Fruit fly (Drosophila melanogaster) ovary, adult (tissue): Measurements from ENCODE around the gene CG12289.

Experiments
- CG17801 ChIP-seq: fragments of 200-800 bp; optimal IDR thresholded peaks from 2 replicates; lab custom pipeline; 2019; ENCODE audit warnings: missing biosample characterization, mild to moderate bottlenecking, missing genetic modification characterization, moderate library complexity; ENCODE audit not compliant: partially characterized antibody

CG12289 gene

dm6 chr3L:11410505-11410904 lies 47.8 kb downstream of the CG12289 start:
- no peak for TF ChIP-seq CG17801 (GFP tag; lab: Kevin White, UChicago)

DNA sequence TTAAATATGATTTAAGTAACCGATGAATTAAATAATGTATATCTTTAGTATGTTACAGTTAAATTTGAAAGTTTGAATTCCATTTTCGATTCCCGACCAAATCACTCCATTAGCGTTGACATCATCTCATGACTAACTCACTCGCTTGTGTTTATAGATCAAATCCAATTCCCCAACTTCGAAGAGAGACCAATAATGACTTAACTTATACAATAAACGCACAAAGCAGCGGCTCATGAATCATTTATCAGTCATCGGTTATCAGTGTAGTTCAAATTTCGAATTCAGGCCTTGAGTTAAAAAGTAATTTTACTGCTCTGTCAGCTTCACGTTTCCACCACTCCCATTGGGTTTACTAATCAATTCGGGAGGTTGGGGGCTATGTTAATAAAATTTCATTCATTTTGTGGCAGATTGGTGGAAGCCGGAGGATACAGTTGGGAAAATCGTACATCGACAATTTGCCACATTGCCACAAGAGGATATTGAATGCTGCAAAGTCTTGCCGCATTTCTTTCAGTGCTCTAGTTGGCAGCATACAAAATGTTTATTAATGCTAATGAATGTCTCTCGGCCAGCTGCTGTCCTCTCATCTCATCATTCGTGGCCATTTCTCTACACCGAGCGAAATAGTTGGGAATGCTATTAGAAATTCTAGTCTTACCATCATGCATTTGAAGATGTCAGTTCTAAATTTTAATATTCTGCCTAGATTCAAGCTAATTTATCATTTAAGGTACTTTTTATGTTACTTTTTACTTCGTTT lies 49.8 kb downstream of the CG12289 start:
- no peak for TF ChIP-seq CG17801 (GFP tag; lab: Kevin White, UChicago)

dm6 chr3L:11407202-11407829 lies 51.0 kb downstream of the CG12289 start:
- TF ChIP-seq CG17801 (GFP tag; lab: Kevin White, UChicago): no peak
